Worm (Caenorhabditis elegans): ENCODE results near the gene tag-314.

tag-314 gene

ce11 chrV:10465478-10465877 lies 37.0 kb upstream of the tag-314 start (continued):
- peak; percentile 85 for TF ChIP-seq dsc-1 (tag; optimal IDR thresholded peaks at IDR 0.05)
- no peak for TF ChIP-seq lin-15B (tag; optimal IDR thresholded peaks at IDR 0.05)
- no peak for TF ChIP-seq nhr-76 (tag; optimal IDR thresholded peaks at IDR 0.05)
- TF ChIP-seq lin-39 (tag; optimal IDR thresholded peaks at IDR 0.05): no peak
- TF ChIP-seq ces-1 (GFP tag; optimal IDR thresholded peaks at IDR 0.05): no peak
- no peak for TF ChIP-seq snpc-4 (tag; optimal IDR thresholded peaks at IDR 0.05)
- TF ChIP-seq nhr-28 (tag; optimal IDR thresholded peaks at IDR 0.05): no peak
- TF ChIP-seq hlh-4 (tag; optimal IDR thresholded peaks at IDR 0.05): peak; percentile 98
- no peak for TF ChIP-seq ceh-63 (GFP tag; optimal IDR thresholded peaks at IDR 0.05)
- no peak for TF ChIP-seq mef-2 (tag; optimal IDR thresholded peaks at IDR 0.05)
- no peak for TF ChIP-seq ets-5 (GFP tag; IDR thresholded peaks at IDR 0.05)
- no peak for TF ChIP-seq snu-23 (GFP tag; optimal IDR thresholded peaks at IDR 0.05)
- peak; percentile 2 for TF ChIP-seq pax-3 (tag; optimal IDR thresholded peaks at IDR 0.05)
- no peak for TF ChIP-seq efl-3 (GFP tag; optimal IDR thresholded peaks at IDR 0.05)
- no peak for TF ChIP-seq hpl-2 (GFP tag; optimal IDR thresholded peaks at IDR 0.05)
- no peak for TF ChIP-seq unc-86 (tag; optimal IDR thresholded peaks at IDR 0.05)
- TF ChIP-seq ceh-90 (tag; optimal IDR thresholded peaks at IDR 0.05): no peak
- no peak for TF ChIP-seq dpl-1 (GFP tag; optimal IDR thresholded peaks at IDR 0.05)
- TF ChIP-seq tbx-2 (tag; optimal IDR thresholded peaks at IDR 0.05): no peak
- no peak for TF ChIP-seq tlp-1 (tag; optimal IDR thresholded peaks at IDR 0.05)
- TF ChIP-seq aha-1 (tag; optimal IDR thresholded peaks at IDR 0.05): no peak
- TF ChIP-seq egl-13 (tag; optimal IDR thresholded peaks at IDR 0.05): no peak
- TF ChIP-seq C16A3.4 (tag; optimal IDR thresholded peaks at IDR 0.05): no peak
- no peak for TF ChIP-seq unc-62 (GFP tag; optimal IDR thresholded peaks at IDR 0.05)
- TF ChIP-seq C04F5.9 (tag; optimal IDR thresholded peaks at IDR 0.05): no peak
- TF ChIP-seq nhr-71 (tag; optimal IDR thresholded peaks at IDR 0.05): peak; percentile 84
- TF ChIP-seq grh-1 (GFP tag; IDR thresholded peaks at IDR 0.05): no peak
- no peak for TF ChIP-seq alr-1 (tag; optimal IDR thresholded peaks at IDR 0.05; ENCODE audit: borderline replicate concordance)
- peak; percentile 51 for TF ChIP-seq nhr-20 (tag; optimal IDR thresholded peaks at IDR 0.05)
- TF ChIP-seq fkh-8 (tag; optimal IDR thresholded peaks at IDR 0.05): peak; percentile 80
- TF ChIP-seq lin-35 (GFP tag; optimal IDR thresholded peaks at IDR 0.05): no peak
- TF ChIP-seq lsy-2 (tag; optimal IDR thresholded peaks at IDR 0.05): peak in 1 of 2 experiments; percentile 38
- TF ChIP-seq ceh-88 (GFP tag; IDR thresholded peaks at IDR 0.05): 0 out of 2 replicates have a peak, but pooled peaks have one; percentile 33
- TF ChIP-seq nhr-90 (tag; optimal IDR thresholded peaks at IDR 0.05; ENCODE audit: poor library complexity): no peak
- TF ChIP-seq nhr-19 (GFP tag; conservative IDR thresholded peaks at IDR 0.05): no peak
- TF ChIP-seq nhr-11 (tag; optimal IDR thresholded peaks at IDR 0.05): no peak
- TF ChIP-seq nhr-85 (tag): peak; percentile 6
- no peak for TF ChIP-seq zip-4 (GFP tag; optimal IDR thresholded peaks at IDR 0.05)
- no peak for TF ChIP-seq pqm-1 (tag; optimal IDR thresholded peaks at IDR 0.05)
- TF ChIP-seq nhr-84 (tag; optimal IDR thresholded peaks at IDR 0.05): no peak
- no peak for TF ChIP-seq nhr-77 (tag; optimal IDR thresholded peaks at IDR 0.05)
- TF ChIP-seq unc-130 (tag; optimal IDR thresholded peaks at IDR 0.05): no peak
- TF ChIP-seq rnt-1 (tag; optimal IDR thresholded peaks at IDR 0.05): no peak
- TF ChIP-seq nhr-47 (tag; optimal IDR thresholded peaks at IDR 0.05): peak; percentile 73
- no peak for TF ChIP-seq zag-1 (tag; optimal IDR thresholded peaks at IDR 0.05)
- TF ChIP-seq elt-3 (tag; optimal IDR thresholded peaks at IDR 0.05): no peak
- no peak for TF ChIP-seq aly-2 (tag; optimal IDR thresholded peaks at IDR 0.05)
- no peak for TF ChIP-seq blmp-1 (tag; optimal IDR thresholded peaks at IDR 0.05)
- no peak for TF ChIP-seq unc-98 (GFP tag; IDR thresholded peaks at IDR 0.05)
- no peak for TF ChIP-seq nhr-12 (tag; optimal IDR thresholded peaks at IDR 0.05)
- no peak for TF ChIP-seq lin-13 (GFP tag; optimal IDR thresholded peaks at IDR 0.05)
- no peak for TF ChIP-seq Y116A8C.19 (tag; optimal IDR thresholded peaks at IDR 0.05; ENCODE audit: borderline replicate concordance)
- no peak for TF ChIP-seq mab-9 (GFP tag; IDR thresholded peaks at IDR 0.05)
- TF ChIP-seq sptf-1 (tag; optimal IDR thresholded peaks at IDR 0.05): no peak

Data from whole organism, L1 larva.